Worm (Caenorhabditis elegans) whole organism, L4/young adult: ENCODE results near the gene F08D12.3.

Experiments used
- W03F9.2 ChIP-seq: fragments of 150-350 bp; optimal IDR thresholded peaks from 2 replicates; lab custom pipeline; 2014; ENCODE audit warnings: missing biosample characterization, missing genetic modification characterization
- him-1 ChIP-seq: sonication (generic microtip); optimal IDR thresholded peaks from 2 replicates; lab custom pipeline; 2016; ENCODE audit warnings: missing genotype, missing genetic modification reagents, missing genetic modification characterization, missing compliant biosample characterization

- TF ChIP-seq W03F9.2 = no peak
- no peak for TF ChIP-seq him-1 (tag; lab: Kevin White, UChicago)
Measured at ce11 chrII:2735644-2736043, 43.7 kb upstream of the F08D12.3 start.
